Fruit fly (Drosophila melanogaster) Kc167 (cell line): ENCODE measurements around the gene Tdrd3.

Experiments used
- Myc ChIP-seq: fragments of >200 bp; optimal IDR thresholded peaks from 2 replicates; lab custom pipeline; 2017; ENCODE audit warnings: missing external identifiers
- Sin3A ChIP-seq: fragments of >200 bp; optimal IDR thresholded peaks from 2 replicates; lab custom pipeline; 2018; ENCODE audit warnings: missing external identifiers
- h ChIP-seq: fragments of >200 bp; optimal IDR thresholded peaks from 3 replicates; lab custom pipeline; 2018; ENCODE audit warnings: missing external identifiers
- insv ChIP-seq: fragments of >200 bp; optimal IDR thresholded peaks from 3 replicates; lab custom pipeline; 2018; ENCODE audit warnings: missing external identifiers
- psq ChIP-seq: fragments of >200 bp; optimal IDR thresholded peaks from 2 replicates; lab custom pipeline; 2017; ENCODE audit warnings: missing external identifiers
- ttk ChIP-seq: sonication (Bioruptor generic); optimal IDR thresholded peaks from 2 replicates; lab custom pipeline; 2017; ENCODE audit warnings: missing external identifiers

The Tdrd3 gene

DNA sequence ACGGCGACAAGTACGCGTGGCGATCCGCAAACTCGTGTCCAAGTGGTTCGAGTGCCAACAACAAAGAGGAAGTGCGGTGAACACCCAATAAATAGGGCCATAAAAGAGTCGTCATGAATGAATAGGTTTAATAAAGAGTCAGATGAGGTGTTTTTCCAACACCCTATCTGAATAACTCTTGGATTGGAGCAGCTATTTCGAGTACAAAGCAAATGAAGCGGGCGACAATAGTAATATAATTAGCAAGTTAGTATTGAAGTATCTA is 3.3 kb upstream of the Tdrd3 start:
- no peak for TF ChIP-seq psq (lab: Kevin White, UChicago)
- TF ChIP-seq Sin3A (lab: Kevin White, UChicago), result no peak
- no peak for TF ChIP-seq h (lab: Kevin White, UChicago)
- TF ChIP-seq Myc, result no peak
- no peak for TF ChIP-seq ttk (lab: Kevin White, UChicago)
- no peak for TF ChIP-seq insv

DNA sequence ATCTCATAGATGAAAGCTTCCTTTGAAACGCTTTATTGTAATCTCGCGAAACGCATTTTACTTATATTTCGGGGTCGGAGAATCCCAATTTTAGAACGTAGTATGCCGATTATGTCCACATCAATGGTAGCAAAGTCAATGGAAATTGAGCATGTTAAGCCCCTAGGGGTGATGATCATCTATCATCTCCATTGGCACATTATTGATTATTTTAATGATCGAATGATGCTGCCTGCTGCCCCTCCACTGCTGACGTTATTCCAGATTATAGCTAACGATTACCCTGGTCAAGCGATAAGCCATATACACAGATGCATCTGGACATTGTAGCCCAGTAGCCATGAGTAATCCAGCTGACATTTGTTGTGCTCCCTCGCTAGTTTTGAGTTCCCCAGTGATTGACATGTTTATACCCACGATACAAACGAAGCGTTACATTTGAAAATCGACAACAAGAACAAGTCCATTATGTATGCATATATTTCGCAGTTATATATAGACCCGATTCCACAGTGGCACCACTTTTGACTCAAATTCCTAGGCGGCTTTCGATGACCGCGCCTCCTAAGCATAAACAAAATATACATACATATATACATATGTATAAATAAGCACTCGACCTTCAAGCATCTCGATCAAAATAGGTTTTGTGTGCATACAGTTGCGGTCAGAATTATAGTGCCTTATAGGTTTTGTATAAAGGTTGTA is 2.2 kb upstream of the Tdrd3 start:
- TF ChIP-seq insv (no peak), h (lab: Kevin White, UChicago) (no peak), ttk (lab: Kevin White, UChicago) (no peak), Sin3A (lab: Kevin White, UChicago) (no peak), psq (lab: Kevin White, UChicago) (no peak), Myc (no peak)

DNA sequence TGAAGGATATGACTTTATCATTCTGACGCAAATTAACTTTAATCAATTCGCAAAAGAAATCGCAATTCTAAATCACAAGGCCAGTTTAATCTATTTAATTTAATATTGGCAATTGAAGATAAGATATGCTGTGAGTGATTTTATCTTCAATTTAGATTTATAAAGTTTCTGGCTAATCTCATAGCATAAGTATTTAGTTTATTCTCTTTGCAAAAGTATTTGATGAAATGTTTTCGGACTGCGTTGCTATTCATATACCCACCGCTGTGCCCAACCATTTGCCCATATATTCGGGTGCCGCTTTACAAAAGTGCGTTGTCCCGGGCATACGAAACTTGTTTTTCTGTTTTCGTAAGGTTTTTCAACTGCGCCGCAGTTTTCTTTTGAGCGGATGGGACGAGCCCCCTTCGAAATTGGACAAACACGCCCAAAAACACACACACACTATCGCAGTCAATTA is 1.6 kb upstream of the Tdrd3 start:
- TF ChIP-seq insv (no peak), h (lab: Kevin White, UChicago) (no peak), ttk (lab: Kevin White, UChicago) (no peak), Sin3A (lab: Kevin White, UChicago) (no peak), Myc (no peak), psq (lab: Kevin White, UChicago) (no peak)

DNA sequence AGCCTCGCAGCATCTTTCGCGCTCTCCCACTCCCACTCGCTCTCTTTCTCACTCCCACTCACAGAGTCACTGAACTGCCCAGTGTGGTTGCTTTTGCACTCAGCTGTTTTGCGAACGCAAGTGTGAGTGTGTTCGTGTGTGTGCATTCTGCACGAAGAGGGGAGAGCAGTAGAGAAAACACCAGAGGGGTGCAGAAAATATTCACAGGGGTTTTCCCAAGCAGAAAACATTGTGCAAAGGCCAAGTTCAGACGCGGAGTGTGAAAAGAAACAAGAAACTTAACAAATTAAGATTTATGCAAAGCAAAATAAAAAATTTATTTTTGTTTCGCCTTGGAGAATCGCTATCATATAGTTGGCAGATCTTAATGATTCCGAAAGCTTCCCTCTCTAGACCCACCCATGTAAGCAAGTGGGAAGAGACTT is 1.1 kb upstream of the Tdrd3 start:
- TF ChIP-seq Sin3A (lab: Kevin White, UChicago), result no peak

DNA sequence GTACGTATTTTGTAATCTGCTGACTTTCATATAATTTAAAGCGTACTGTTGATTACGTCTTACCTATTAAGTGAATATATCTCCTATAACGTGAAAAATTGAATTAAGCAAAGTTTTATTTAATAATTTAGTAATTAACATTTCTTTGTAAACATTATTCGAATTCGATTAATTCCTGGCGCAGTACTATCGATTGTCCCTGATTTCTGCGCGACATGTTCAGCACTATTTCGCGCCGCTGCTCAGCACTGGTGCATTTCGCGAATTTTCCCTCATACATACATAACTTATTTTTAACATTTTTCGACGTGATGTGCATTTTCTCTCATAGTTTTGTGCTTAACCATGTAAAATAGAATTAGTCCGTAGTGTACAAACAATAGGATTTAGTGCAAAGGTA is 3.1 kb downstream of the Tdrd3 start, which contains the start of gene Helz:
TSS of gene Helz (plus strand) at position 260 of the 400 bp plus-strand sequence.
- TF ChIP-seq insv, result no peak
- no peak for TF ChIP-seq h (lab: Kevin White, UChicago)
- no peak for TF ChIP-seq psq (lab: Kevin White, UChicago)
- TF ChIP-seq ttk (lab: Kevin White, UChicago), result no peak
- TF ChIP-seq Myc, result no peak
- TF ChIP-seq Sin3A (lab: Kevin White, UChicago), result no peak

DNA sequence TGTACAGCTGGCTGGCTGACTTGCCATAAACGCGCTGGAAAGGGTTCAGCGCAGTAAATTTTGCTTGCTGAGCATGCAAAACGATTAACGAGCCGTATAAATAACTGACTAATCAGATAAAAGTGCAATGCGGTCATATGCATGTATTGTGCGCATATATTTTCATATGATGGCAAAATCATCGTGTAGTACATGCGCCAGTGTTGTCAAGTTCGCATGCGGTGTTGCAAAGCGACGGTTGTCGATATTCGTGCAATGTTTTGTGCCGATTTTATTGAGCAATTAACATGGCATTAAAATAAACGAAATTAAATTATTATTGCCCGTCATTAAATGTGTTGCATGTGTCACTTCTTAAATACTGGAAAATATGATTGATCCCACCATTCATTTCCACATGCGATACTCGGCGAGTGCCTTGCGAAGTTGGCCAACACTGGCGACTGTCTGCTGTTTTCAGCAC is 3.6 kb downstream of the Tdrd3 start:
- TF ChIP-seq insv, result no peak
- no peak for TF ChIP-seq ttk (lab: Kevin White, UChicago)
- no peak for TF ChIP-seq psq (lab: Kevin White, UChicago)
- TF ChIP-seq Myc, result no peak
- no peak for TF ChIP-seq Sin3A (lab: Kevin White, UChicago)
- no peak for TF ChIP-seq h (lab: Kevin White, UChicago)

DNA sequence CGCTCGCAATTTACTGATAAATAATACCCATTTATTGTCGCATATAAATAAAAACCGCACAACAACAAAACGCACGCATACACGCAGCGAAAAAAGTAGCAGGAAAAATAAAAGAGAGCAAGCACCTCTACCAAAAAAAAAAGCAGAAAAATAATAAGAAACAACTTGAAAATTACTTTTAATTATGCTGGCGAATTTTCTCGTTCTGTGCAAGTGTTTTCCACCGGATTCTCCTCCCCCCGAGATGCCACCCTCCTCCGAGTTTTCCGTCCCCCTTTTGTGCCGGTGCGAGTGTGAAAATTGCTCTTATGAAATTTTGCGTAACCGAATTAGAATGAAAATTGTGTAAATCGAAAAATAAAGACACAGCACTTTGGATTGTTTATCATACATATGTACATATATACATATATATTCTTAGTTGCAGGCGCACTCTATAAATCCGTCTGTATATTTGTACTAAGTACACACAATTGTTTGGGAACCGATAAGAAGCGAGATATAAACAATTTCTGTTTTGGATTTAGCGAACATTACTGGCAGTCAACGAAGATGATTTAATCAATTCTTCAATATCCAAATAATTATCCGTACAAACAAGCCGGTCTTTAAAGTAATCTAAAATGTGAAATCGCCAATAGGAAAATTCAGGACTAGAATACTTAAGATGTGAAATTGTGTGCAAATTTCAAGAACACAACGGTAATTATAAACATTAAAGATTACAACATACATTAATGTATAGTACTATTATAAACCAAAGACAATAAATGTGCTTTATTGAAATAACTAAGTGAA is 4.5 kb downstream of the Tdrd3 start:
- TF ChIP-seq h (lab: Kevin White, UChicago) (no peak), Sin3A (lab: Kevin White, UChicago) (no peak), Myc (no peak), insv (no peak), psq (lab: Kevin White, UChicago) (no peak), ttk (lab: Kevin White, UChicago) (no peak)

DNA sequence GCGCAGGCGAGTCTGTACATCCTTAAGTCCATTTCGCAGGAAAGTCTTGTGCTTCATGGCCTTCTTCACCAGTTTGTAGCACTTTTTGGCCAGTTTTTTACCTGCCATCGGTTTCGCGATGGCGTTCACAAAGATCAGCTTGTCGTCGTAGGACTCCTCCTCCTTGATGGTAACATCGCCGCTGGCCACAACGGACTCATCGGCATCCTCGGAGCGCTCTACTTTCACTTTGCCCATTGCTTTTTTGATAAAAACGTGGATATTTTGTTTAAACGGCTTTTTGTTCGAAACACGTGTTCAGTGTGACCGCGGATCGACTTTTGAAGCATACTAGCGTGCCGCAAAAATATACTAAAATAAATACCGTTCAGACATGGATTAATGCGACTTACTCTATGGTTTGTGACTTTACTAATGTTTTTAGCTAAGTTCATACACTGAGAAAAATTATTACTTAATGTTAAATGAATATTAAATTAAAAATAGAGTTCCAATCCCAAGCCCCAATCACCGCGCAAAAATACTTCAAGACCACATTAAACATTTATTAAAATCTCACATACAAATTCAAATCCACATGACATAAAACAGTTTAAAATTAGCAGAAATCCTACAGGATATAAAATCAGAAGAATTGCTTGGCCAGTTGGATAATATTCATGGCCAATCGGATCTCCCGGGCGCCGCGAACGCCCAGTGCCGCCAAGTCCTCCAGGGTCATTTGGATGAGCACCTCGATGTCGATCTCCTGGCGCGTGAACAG is 15.4 kb downstream of the Tdrd3 start, which contains the start of gene NHP2:
TSS of gene NHP2 (minus strand) at position 315 of the 763 bp plus-strand sequence.
- TF ChIP-seq Sin3A (lab: Kevin White, UChicago) (no peak), Myc (no peak), ttk (lab: Kevin White, UChicago) (no peak), insv (no peak), psq (lab: Kevin White, UChicago) (no peak), h (lab: Kevin White, UChicago) (no peak)

DNA sequence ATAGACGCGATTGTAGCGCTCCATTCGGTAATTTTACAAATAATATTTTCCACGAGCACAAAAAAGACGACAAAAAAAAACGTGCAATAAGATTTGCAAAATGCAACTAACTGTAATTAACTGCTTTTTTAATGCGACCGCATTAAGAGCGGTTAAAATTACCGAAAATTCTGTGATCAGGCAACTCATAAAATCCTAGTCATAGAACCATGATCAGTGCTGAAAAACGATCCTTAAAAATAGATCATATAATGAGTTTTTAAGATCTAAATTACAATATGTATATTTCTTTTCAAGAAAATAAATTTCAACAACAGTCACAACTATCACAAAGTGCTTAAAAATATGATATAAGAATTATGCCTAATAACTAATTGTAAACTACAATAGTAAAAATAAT is 16.6 kb downstream of the Tdrd3 start, which contains the start of gene gnu:
TSS of gene gnu (minus strand) at position 125 of the 400 bp plus-strand sequence.
- TF ChIP-seq h (lab: Kevin White, UChicago) (no peak), ttk (lab: Kevin White, UChicago) (no peak)

DNA sequence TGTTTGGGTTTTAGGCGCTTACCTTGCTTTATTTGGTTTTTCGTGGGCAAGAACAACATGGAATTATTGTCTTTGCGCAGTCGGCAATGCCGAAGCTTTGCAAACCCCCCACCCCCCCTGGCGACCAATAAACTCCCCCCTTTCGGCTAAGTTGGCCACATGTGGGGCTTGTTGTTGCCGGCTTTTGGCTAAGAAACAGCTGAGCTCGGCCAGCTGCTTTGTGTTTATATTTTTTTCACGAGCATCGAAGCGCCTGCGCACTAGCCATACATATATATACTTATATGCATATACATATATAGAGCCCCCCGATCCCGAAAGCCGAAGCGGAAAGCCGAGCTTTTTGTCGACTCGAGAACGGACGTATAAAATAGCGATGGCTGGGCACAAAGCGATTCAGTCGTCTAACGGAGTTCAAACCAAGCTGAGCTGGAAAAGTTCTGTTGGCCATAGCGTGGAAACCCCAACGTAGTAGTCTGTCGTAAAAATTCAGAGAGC is 18.2 kb downstream of the Tdrd3 start, which contains the start of gene CG17839:
TSS of gene CG17839 (plus strand) at position 413 of the 498 bp plus-strand sequence.
- TF ChIP-seq Sin3A (lab: Kevin White, UChicago) (no peak), h (lab: Kevin White, UChicago) (no peak), insv (no peak), psq (lab: Kevin White, UChicago) (no peak), ttk (lab: Kevin White, UChicago) (no peak), Myc (no peak)

DNA sequence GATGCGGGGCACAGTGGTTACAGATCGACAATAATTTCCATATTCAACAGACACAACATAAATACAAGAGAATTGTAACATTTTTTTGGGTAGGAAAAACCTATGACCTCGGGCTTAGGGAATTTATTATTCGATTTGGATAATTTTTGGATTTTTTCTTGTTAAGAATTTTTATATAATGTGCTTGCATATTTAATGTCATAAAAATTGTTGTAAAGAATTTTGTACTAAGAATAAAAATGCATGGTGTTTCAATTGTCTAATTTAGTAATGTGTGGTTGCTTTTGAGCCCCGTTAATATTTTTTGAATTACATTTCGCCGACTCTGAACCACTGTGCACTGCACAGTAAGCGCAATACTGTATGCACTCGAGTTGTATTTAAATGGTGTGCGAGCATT is 30.1 kb downstream of the Tdrd3 start:
- TF ChIP-seq Myc, result no peak
- no peak for TF ChIP-seq Sin3A (lab: Kevin White, UChicago)
- TF ChIP-seq psq (lab: Kevin White, UChicago), result no peak
- no peak for TF ChIP-seq ttk (lab: Kevin White, UChicago)
- no peak for TF ChIP-seq h (lab: Kevin White, UChicago)
- no peak for TF ChIP-seq insv
